Fruit fly (Drosophila melanogaster): Measurements from ENCODE around the gene Pdk1.
A peak's percentile ranks its signal among the peaks of the same experiment; 100 is the strongest.

Pdk1 gene

DNA sequence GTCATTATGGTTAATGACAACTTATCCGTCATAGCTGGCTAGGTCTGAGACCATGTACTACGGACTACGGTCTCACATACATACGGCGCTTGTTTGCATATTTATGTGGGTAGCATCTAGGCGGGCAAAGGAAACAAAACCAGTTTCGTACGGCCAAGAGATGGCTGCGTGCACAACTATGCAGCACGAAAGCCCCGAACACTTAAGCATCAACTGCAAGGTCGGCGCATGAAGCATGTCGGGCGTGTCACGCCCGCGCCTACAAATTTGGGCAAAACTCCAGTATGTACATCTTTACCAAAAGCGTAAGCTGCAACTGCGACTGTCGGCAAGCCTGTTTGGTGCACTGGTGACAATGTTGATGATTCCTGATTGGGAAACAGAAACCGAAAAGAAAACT is 48.7 kb downstream of the Pdk1 start:
- TF ChIP-seq D1 (tag; optimal IDR thresholded peaks at IDR 0.05) (no peak), CG9948 (tag; optimal IDR thresholded peaks at IDR 0.05) (no peak), CG4496 (GFP tag; IDR thresholded peaks at IDR 0.05) (no peak), rn (GFP tag; IDR thresholded peaks at IDR 0.05) (no peak), gl (tag; optimal IDR thresholded peaks at IDR 0.05) (no peak), Snoo (tag; optimal IDR thresholded peaks at IDR 0.05) (no peak), Ets98B (GFP tag; IDR thresholded peaks at IDR 0.05) (no peak)

DNA sequence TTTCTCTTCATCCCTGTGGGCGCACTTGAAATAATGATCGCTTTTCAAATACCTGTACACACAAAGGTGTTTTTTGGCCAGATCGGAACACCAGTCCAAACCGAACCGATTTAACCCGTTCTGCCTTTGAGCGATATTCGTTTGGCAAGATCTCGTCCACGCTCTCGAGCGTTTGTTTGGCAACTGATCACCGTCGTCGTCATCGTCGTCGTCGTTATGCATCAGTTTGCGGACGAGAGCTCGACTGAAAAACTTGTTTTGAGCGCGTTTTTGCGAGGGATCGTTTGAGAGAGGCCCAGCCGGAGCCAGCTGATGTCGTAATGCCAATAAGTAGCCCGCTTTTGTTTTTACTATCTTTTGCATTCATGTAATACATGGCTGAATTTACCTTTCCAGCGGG is 49.2 kb downstream of the Pdk1 start:
- no peak for TF ChIP-seq CG10348 (GFP tag; IDR thresholded peaks at IDR 0.05)
- TF ChIP-seq CG12605 (GFP tag; IDR thresholded peaks at IDR 0.05) = no peak
- peak; percentile 14 for TF ChIP-seq EcR (GFP tag; optimal IDR thresholded peaks at IDR 0.05)
- TF ChIP-seq CG17806 (tag; optimal IDR thresholded peaks at IDR 0.05) = peak; percentile 0
- TF ChIP-seq Snoo (tag; optimal IDR thresholded peaks at IDR 0.05) = no peak

DNA sequence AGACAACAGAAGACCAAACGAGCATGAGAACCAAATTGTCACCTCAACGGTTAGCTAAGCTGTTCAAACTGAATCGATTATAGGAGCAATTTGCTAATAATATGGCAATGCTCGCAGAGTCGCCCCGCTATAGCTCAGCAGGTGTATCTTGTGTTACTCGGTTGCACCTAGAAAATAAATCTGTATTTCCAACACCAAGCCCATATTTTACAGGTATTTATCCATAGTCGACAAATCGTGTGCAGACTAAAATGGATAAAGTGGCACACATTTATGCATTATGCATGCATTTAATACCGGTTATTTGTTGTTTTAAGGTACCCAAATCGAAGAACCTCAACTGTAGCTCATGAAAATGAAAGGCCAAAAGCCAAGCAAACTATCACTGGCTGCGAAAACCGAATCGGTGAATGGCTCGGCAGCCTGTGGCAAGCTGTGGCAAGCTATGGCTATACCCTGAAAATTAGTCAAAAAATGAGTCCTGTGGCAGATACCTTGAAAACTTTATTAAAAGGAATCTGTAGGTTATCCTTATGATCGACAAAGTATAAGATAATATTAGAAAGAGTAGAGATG is 49.8 kb downstream of the Pdk1 start, which contains the start of gene Vdup1:
TSS of gene Vdup1 (minus strand) at position 51 of the 576 bp plus-strand sequence.
- no peak for TF ChIP-seq CG17806 (tag; optimal IDR thresholded peaks at IDR 0.05)
- TF ChIP-seq D1 (tag; optimal IDR thresholded peaks at IDR 0.05) = no peak
- no peak for TF ChIP-seq Ets98B (GFP tag; IDR thresholded peaks at IDR 0.05)
- no peak for TF ChIP-seq gl (tag; optimal IDR thresholded peaks at IDR 0.05)
- TF ChIP-seq CG13204 (GFP tag; optimal IDR thresholded peaks at IDR 0.05) = no peak
- TF ChIP-seq Pif1B (GFP tag; optimal IDR thresholded peaks at IDR 0.05) = no peak

DNA sequence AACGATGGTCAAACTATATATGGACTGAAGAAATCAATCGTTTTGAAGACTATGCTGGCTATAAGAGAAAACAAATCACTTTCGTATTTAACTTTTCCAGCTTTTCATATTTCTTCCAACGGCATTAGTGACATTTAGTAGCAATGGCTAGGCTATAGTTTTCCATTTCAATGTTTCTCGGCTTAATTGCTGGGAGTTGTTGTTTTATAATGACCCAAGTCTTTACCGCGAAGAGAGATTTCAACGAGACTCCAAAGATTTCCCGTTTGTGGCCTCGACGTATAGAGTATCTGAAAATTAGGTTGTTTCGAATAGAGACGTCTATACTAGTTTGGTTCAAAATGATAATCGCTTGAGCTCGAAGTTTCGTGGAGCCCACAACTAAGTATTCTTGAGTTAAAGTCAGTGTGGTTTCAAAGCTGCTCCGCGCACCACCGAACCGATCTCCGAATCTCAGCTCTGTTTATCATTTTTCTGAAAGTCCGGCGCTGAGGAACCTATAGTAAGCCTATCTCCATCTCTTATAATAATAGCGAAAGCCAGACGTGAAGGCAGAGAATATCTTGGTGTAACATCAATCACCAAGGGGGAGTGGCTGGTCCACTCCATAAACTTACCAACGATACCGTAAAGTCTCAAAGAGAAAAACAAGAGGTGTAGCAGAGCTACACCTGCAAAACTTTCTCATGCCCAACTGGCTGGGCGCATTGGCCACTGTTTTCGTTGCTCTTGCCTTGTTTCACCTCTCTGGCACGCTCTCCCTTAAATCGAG is 50.4 kb downstream of the Pdk1 start, which contains the start of gene CG13875:
TSS of gene CG13875 (plus strand) at position 434 of the 772 bp plus-strand sequence.
- TF ChIP-seq EcR (GFP tag; optimal IDR thresholded peaks at IDR 0.05) = peak; percentile 39
- no peak for TF ChIP-seq CG32121 (GFP tag; IDR thresholded peaks at IDR 0.05)
- TF ChIP-seq CG8159 (tag; optimal IDR thresholded peaks at IDR 0.05) = peak; percentile 23

DNA sequence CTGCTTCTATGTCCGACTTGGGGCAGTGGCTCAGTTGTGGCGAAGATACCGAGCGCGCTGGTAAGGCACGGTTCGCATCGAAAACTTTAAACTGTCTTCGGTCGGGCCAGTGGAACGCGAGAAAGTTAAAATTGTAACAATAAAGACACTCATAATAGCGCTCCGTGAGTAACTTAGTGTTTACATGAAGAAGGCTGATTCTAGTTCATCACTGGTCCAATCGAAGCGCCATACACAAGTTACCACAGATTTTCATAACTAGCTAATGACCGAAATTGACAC is 51.0 kb downstream of the Pdk1 start:
- TF ChIP-seq CG13204 (GFP tag; optimal IDR thresholded peaks at IDR 0.05) = no peak
- TF ChIP-seq fd96Ca (GFP tag; IDR thresholded peaks at IDR 0.05) = no peak
- no peak for TF ChIP-seq CG8301 (tag; optimal IDR thresholded peaks at IDR 0.05)
- no peak for TF ChIP-seq rn (GFP tag; IDR thresholded peaks at IDR 0.05)
- TF ChIP-seq EcR (GFP tag; optimal IDR thresholded peaks at IDR 0.05) = no peak
- no peak for TF ChIP-seq CG12605 (GFP tag; IDR thresholded peaks at IDR 0.05)
- TF ChIP-seq CG14655 (GFP tag; optimal IDR thresholded peaks at IDR 0.05) = no peak
- TF ChIP-seq CG8159 (tag; optimal IDR thresholded peaks at IDR 0.05) = no peak
- TF ChIP-seq CG10348 (GFP tag; IDR thresholded peaks at IDR 0.05) = no peak
- no peak for TF ChIP-seq CG32121 (GFP tag; IDR thresholded peaks at IDR 0.05)
- TF ChIP-seq CG15710 (tag; optimal IDR thresholded peaks at IDR 0.05) = no peak
- no peak for TF ChIP-seq CG9948 (tag; optimal IDR thresholded peaks at IDR 0.05)
- no peak for TF ChIP-seq CG4496 (GFP tag; IDR thresholded peaks at IDR 0.05)
- TF ChIP-seq Pif1B (GFP tag; optimal IDR thresholded peaks at IDR 0.05) = no peak

DNA sequence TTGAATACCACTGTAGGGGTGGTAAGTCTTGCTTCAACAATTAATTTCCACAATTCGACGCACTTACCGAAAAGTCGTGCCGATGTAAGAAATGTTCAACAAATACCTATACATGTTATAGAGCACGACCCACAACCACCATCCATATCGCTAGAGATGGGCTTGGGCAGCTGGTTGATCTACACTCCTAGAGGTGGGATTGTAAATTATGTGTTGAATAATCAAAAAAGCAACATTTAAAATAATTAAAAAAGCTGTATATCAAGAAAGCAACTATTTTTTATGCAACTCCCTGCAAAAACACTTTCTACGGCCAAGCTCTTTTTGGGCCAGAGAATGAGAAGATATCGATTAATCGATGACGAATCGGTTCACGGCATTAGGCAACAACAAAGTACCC is 55.0 kb downstream of the Pdk1 start, which contains the start of the genes CG34140, Mkp and Mtch:
TSS of gene CG34140 (minus strand) at position 174 of the 400 bp plus-strand sequence.
TSS of gene Mkp (minus strand) at position 290 of the 400 bp plus-strand sequence.
TSS of gene Mtch (plus strand) at position 376 of the 400 bp plus-strand sequence.
- no peak for TF ChIP-seq CG12605 (GFP tag; IDR thresholded peaks at IDR 0.05)
- TF ChIP-seq rn (GFP tag; IDR thresholded peaks at IDR 0.05) = no peak
- peak; percentile 81 for TF ChIP-seq fd96Ca (GFP tag; IDR thresholded peaks at IDR 0.05)
- no peak for TF ChIP-seq D1 (tag; optimal IDR thresholded peaks at IDR 0.05)
- peak; percentile 79 for TF ChIP-seq CG4496 (GFP tag; IDR thresholded peaks at IDR 0.05)
- TF ChIP-seq CG15710 (tag; optimal IDR thresholded peaks at IDR 0.05) = peak; percentile 73
- no peak for TF ChIP-seq Snoo (tag; optimal IDR thresholded peaks at IDR 0.05)
- TF ChIP-seq CG14655 (GFP tag; optimal IDR thresholded peaks at IDR 0.05) = no peak
- TF ChIP-seq CG13204 (GFP tag; optimal IDR thresholded peaks at IDR 0.05) = no peak
- TF ChIP-seq CG8301 (tag; optimal IDR thresholded peaks at IDR 0.05) = no peak
- peak; percentile 10 for TF ChIP-seq gl (tag; optimal IDR thresholded peaks at IDR 0.05)
- no peak for TF ChIP-seq Pif1A (GFP tag; optimal IDR thresholded peaks at IDR 0.05)
- TF ChIP-seq CG32121 (GFP tag; IDR thresholded peaks at IDR 0.05) = peak; percentile 63
- no peak for TF ChIP-seq CG9948 (tag; optimal IDR thresholded peaks at IDR 0.05)
- peak; percentile 66 for TF ChIP-seq CG17806 (tag; optimal IDR thresholded peaks at IDR 0.05)
- TF ChIP-seq Ets98B (GFP tag; IDR thresholded peaks at IDR 0.05) = peak; percentile 72
- TF ChIP-seq CG34367 (tag; optimal IDR thresholded peaks at IDR 0.05) = peak; percentile 13
- TF ChIP-seq CG8159 (tag; optimal IDR thresholded peaks at IDR 0.05) = no peak
- TF ChIP-seq Pif1B (GFP tag; optimal IDR thresholded peaks at IDR 0.05) = no peak
- no peak for TF ChIP-seq EcR (GFP tag; optimal IDR thresholded peaks at IDR 0.05)
- TF ChIP-seq CG10348 (GFP tag; IDR thresholded peaks at IDR 0.05) = no peak

Measured in whole organism, pupa.